Worm (Caenorhabditis elegans) whole organism, L3 larva: ENCODE measurements around the gene mboa-4.

ENCODE experiments used
- R02D3.7 ChIP-seq: fragments of 150-350 bp; optimal IDR thresholded peaks from 2 replicates; lab custom pipeline; 2014; ENCODE audit warnings: missing biosample characterization, missing genetic modification characterization
- aly-2 ChIP-seq: fragments of 150-350 bp; optimal IDR thresholded peaks from 2 replicates; lab custom pipeline; 2014; ENCODE audit warnings: missing biosample characterization, missing genetic modification characterization
- ama-1 ChIP-seq: fragments of 150-350 bp; optimal IDR thresholded peaks from 2 replicates; lab custom pipeline; 2018
- ceh-16 ChIP-seq: sonication (generic microtip); optimal IDR thresholded peaks from 2 replicates; lab custom pipeline; 2017; ENCODE audit warnings: missing biosample characterization, missing genetic modification characterization
- ceh-82 ChIP-seq: fragments of 150-350 bp; optimal IDR thresholded peaks from 2 replicates; lab custom pipeline; 2014; ENCODE audit warnings: missing biosample characterization, missing genetic modification characterization
- daf-12 ChIP-seq: fragments of 150-350 bp; optimal IDR thresholded peaks from 2 replicates; lab custom pipeline; 2014; ENCODE audit warnings: missing biosample characterization, missing genetic modification reagents, missing genetic modification characterization
- egl-27 ChIP-seq: sonication (generic microtip); optimal IDR thresholded peaks from 4 replicates; lab custom pipeline; 2017; ENCODE audit warnings: missing biosample characterization, missing genetic modification reagents, missing genetic modification characterization
- egl-5 ChIP-seq: fragments of 150-350 bp; optimal IDR thresholded peaks from 2 replicates; lab custom pipeline; 2017; ENCODE audit warnings: missing biosample characterization, missing genetic modification reagents, missing genetic modification characterization, inconsistent platforms
- elt-2 ChIP-seq: sonication (generic microtip); optimal IDR thresholded peaks from 2 replicates; lab custom pipeline; 2016; ENCODE audit warnings: missing genetic modification reagents, mild to moderate bottlenecking, missing genetic modification characterization, missing compliant biosample characterization
- fkh-10 ChIP-seq: sonication (generic microtip); optimal IDR thresholded peaks from 2 replicates; lab custom pipeline; 2017; ENCODE audit warnings: missing biosample characterization, missing genetic modification reagents, missing genetic modification characterization
- fkh-2 ChIP-seq: fragments of 150-350 bp; optimal IDR thresholded peaks from 2 replicates; lab custom pipeline; 2014; ENCODE audit warnings: missing biosample characterization, missing genetic modification reagents, missing genetic modification characterization
- fos-1 ChIP-seq: fragments of 150-350 bp; optimal IDR thresholded peaks from 2 replicates; lab custom pipeline; 2014; ENCODE audit warnings: missing biosample characterization, missing genetic modification characterization
- hmg-11 ChIP-seq: sonication (generic microtip); optimal IDR thresholded peaks from 2 replicates; lab custom pipeline; 2016; ENCODE audit warnings: missing genetic modification characterization, missing compliant biosample characterization
- lin-15B ChIP-seq: fragments of 150-350 bp; optimal IDR thresholded peaks from 2 replicates; lab custom pipeline; 2014; ENCODE audit warnings: missing biosample characterization, missing genetic modification characterization
- lin-39 ChIP-seq: fragments of 150-350 bp; optimal IDR thresholded peaks from 2 replicates; lab custom pipeline; 2018; ENCODE audit warnings: missing biosample characterization, missing genetic modification reagents, missing genetic modification characterization
- mdl-1 ChIP-seq: fragments of 150-350 bp; optimal IDR thresholded peaks from 2 replicates; lab custom pipeline; 2014; ENCODE audit warnings: missing biosample characterization, missing genetic modification characterization
- mml-1 ChIP-seq: fragments of 150-350 bp; sonication (generic microtip); optimal IDR thresholded peaks from 3 replicates; lab custom pipeline; 2014; ENCODE audit warnings: missing biosample characterization, missing genetic modification characterization
- nfya-1 ChIP-seq: sonication (generic microtip); optimal IDR thresholded peaks from 2 replicates; lab custom pipeline; 2017; ENCODE audit warnings: missing genetic modification characterization, mild to moderate bottlenecking, missing compliant biosample characterization, antibody characterized with exemption, moderate library complexity; ENCODE audit not compliant: insufficient read depth
- nhr-11 ChIP-seq: fragments of 150-350 bp; optimal IDR thresholded peaks from 2 replicates; lab custom pipeline; 2014; ENCODE audit warnings: missing biosample characterization, missing genetic modification characterization
- nhr-12 ChIP-seq: fragments of 150-350 bp; optimal IDR thresholded peaks from 2 replicates; lab custom pipeline; 2014; ENCODE audit warnings: missing biosample characterization, missing genetic modification characterization
- nhr-23 ChIP-seq: fragments of 150-350 bp; optimal IDR thresholded peaks from 2 replicates; lab custom pipeline; 2014; ENCODE audit warnings: missing biosample characterization, missing genetic modification reagents, missing genetic modification characterization
- nhr-237 ChIP-seq: fragments of 150-350 bp; optimal IDR thresholded peaks from 2 replicates; lab custom pipeline; 2014; ENCODE audit warnings: missing biosample characterization, missing genetic modification characterization
- nhr-25 ChIP-seq: sonication (generic microtip); optimal IDR thresholded peaks from 2 replicates; lab custom pipeline; 2017; ENCODE audit warnings: missing biosample characterization, missing genetic modification characterization
- nhr-43 ChIP-seq: sonication (generic microtip); optimal IDR thresholded peaks from 2 replicates; lab custom pipeline; 2016; ENCODE audit warnings: mild to moderate bottlenecking, missing genetic modification characterization, missing compliant biosample characterization; ENCODE audit not compliant: poor library complexity, severe bottlenecking
- nhr-67 ChIP-seq: fragments of 150-350 bp; optimal IDR thresholded peaks from 2 replicates; lab custom pipeline; 2014; ENCODE audit warnings: missing biosample characterization, missing genetic modification characterization
- nhr-76 ChIP-seq: fragments of 150-350 bp; sonication (generic microtip); optimal IDR thresholded peaks from 5 replicates; lab custom pipeline; 2014; ENCODE audit warnings: missing biosample characterization, missing genetic modification characterization
- nhr-77 ChIP-seq: fragments of 150-350 bp; optimal IDR thresholded peaks from 2 replicates; lab custom pipeline; 2014; ENCODE audit warnings: missing biosample characterization, missing genetic modification characterization
- pha-4 ChIP-seq: fragments of 150-350 bp; optimal IDR thresholded peaks from 2 replicates; lab custom pipeline; 2014; ENCODE audit warnings: missing biosample characterization, missing genetic modification reagents, missing genetic modification characterization
- pqm-1 ChIP-seq: fragments of 150-350 bp; optimal IDR thresholded peaks from 2 replicates; lab custom pipeline; 2017; ENCODE audit warnings: missing biosample characterization, missing genetic modification characterization, inconsistent platforms
- sea-2 ChIP-seq: fragments of 150-350 bp; sonication (generic microtip); optimal IDR thresholded peaks from 4 replicates; lab custom pipeline; 2014; ENCODE audit warnings: missing biosample characterization, missing genetic modification reagents, missing genetic modification characterization
- skn-1 ChIP-seq: fragments of 150-350 bp; optimal IDR thresholded peaks from 2 replicates; lab custom pipeline; 2014; ENCODE audit warnings: missing biosample characterization, missing genetic modification characterization
- tbx-2 ChIP-seq: sonication (generic microtip); optimal IDR thresholded peaks from 2 replicates; lab custom pipeline; 2016; ENCODE audit warnings: mild to moderate bottlenecking, missing genetic modification characterization, missing compliant biosample characterization
- unc-39 ChIP-seq: sonication (generic microtip); optimal IDR thresholded peaks from 4 replicates; lab custom pipeline; 2017; ENCODE audit warnings: missing biosample characterization, missing genetic modification characterization
- unc-62 ChIP-seq: fragments of 150-350 bp; sonication (generic microtip); optimal IDR thresholded peaks from 4 replicates; lab custom pipeline; 2014; ENCODE audit warnings: missing biosample characterization, missing genetic modification reagents, missing genetic modification characterization
- ztf-11 ChIP-seq: fragments of 150-350 bp; optimal IDR thresholded peaks from 2 replicates; lab custom pipeline; 2014; ENCODE audit warnings: missing biosample characterization, missing genetic modification characterization
- ztf-4 ChIP-seq: fragments of 150-350 bp; optimal IDR thresholded peaks from 2 replicates; lab custom pipeline; 2014; ENCODE audit warnings: missing biosample characterization, missing genetic modification characterization

Gene mboa-4

DNA sequence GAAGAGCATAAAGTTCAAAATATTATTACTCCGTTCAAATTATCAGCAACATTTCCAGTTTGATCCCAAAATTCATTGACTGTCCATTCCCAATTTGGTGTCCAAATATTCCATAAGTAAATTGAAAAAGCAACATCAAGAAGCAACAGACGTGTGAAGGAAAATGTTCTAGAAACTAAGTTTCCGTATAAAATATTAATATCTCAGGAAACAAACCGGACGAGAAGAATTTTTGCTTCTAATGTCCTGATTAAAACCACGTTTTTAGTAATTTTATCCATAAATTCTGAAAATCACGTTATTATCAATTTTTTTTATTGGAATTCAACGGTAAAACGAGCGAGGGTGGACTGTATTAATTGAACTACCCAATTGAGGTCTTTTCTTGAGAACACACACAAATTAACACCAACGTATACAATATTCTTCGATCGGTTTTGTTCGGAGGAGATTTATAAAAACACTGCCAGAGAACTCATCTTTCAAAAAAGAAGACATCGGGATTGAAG, 12.8 kb downstream of the mboa-4 start, which contains the start of gene pigq-1 (continued):
- TF ChIP-seq nhr-77 (tag; lab: Kevin White, UChicago) (no peak), mdl-1 (tag; lab: Kevin White, UChicago) (no peak), nhr-12 (tag; lab: Kevin White, UChicago) (peak; percentile 17), tbx-2 (peak; percentile 49), ztf-11 (tag; lab: Kevin White, UChicago) (no peak), nhr-23 (peak; percentile 16), unc-62 (GFP tag; lab: Kevin White, UChicago) (no peak), egl-27 (tag; lab: Kevin White, UChicago) (no peak), nhr-67 (no peak)

DNA sequence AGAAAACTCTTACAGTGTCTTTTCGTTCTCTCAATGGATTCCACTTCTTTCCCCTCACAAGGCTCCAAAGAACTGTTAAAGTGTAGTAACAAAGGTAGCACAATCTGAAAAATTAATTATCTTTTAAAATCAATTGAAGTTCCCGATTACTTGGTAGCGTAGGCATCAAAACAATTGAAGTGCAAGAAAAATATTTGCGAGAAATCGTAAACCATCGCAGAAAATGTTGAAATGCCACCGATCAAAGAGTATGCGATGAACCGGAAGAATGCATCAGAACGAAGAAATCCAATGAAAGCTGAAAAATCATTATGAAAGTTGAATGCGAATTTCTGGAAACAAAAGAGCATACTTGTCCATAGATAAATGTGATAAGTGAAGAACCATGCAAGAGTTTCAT, 13.3 kb downstream of the mboa-4 start:
- TF ChIP-seq unc-39 (tag; lab: Kevin White, UChicago) (no peak), nfya-1 (tag; lab: Kevin White, UChicago) (no peak), R02D3.7 (tag; lab: Kevin White, UChicago) (no peak), skn-1 (tag; lab: Kevin White, UChicago) (no peak), pha-4 (tag; lab: Kevin White, UChicago) (no peak), ceh-16 (no peak), fos-1 (no peak), nhr-25 (no peak), nhr-237 (tag; lab: Kevin White, UChicago) (no peak), nhr-76 (tag; lab: Kevin White, UChicago) (no peak), mml-1 (tag; lab: Kevin White, UChicago) (no peak), ztf-4 (no peak), nhr-77 (tag; lab: Kevin White, UChicago) (no peak), egl-5 (tag; lab: Kevin White, UChicago) (no peak), nhr-12 (tag; lab: Kevin White, UChicago) (no peak), fkh-10 (GFP tag; lab: Kevin White, UChicago) (no peak), ama-1 (lab: Kevin White, UChicago) (no peak), aly-2 (tag; lab: Kevin White, UChicago) (no peak), sea-2 (GFP tag; lab: Kevin White, UChicago) (no peak), ztf-11 (tag; lab: Kevin White, UChicago) (no peak)

DNA sequence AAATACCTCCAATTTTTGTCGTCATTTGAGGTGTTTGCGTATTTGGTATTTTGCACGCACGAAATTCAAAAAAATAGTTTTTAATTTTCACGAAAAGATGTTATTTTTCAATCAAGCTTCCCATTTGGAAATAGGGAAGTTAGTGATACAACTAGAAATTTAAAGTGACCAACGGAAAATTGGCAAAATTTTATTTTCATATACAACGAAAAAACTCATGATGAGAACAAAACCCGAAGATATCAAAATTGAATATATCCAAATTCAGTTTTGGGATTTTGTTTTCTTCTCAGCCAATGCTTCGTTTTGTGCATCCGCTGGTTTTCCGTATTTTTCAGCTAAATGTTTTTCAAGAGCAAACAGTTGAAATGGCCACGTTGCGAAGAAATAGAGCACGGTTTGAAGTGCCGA, 13.9 kb downstream of the mboa-4 start:
- TF ChIP-seq pqm-1 (tag; lab: Kevin White, UChicago) (no peak), egl-27 (tag; lab: Kevin White, UChicago) (no peak), lin-15B (tag; lab: Kevin White, UChicago) (no peak), ceh-82 (no peak), nhr-23 (no peak), tbx-2 (no peak), nhr-25 (no peak), aly-2 (tag; lab: Kevin White, UChicago) (no peak), elt-2 (tag; lab: Kevin White, UChicago) (no peak), nhr-77 (tag; lab: Kevin White, UChicago) (no peak), fkh-10 (GFP tag; lab: Kevin White, UChicago) (no peak), hmg-11 (tag; lab: Kevin White, UChicago) (no peak), nhr-237 (tag; lab: Kevin White, UChicago) (no peak), unc-62 (GFP tag; lab: Kevin White, UChicago) (no peak), nhr-43 (tag; lab: Kevin White, UChicago) (no peak), lin-39 (tag; lab: Kevin White, UChicago) (no peak), unc-39 (tag; lab: Kevin White, UChicago) (no peak), ceh-16 (no peak)

DNA sequence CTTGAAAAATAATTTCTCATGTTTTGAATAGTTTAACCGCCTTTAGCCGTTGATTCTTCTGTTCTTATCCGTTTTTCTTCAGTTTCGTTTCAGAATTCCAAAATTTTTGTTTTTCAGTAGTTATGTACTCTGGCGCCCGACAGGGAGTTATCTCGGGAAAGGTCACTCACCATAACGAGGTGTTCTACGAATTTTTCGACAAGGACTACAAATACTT, 16.6 kb downstream of the mboa-4 start, which contains the start of gene F01G4.4:
TSS of gene F01G4.4 (plus strand) at position 118 of the 217 bp plus-strand sequence.
- TF ChIP-seq skn-1 (tag; lab: Kevin White, UChicago) (no peak), nhr-237 (tag; lab: Kevin White, UChicago) (no peak), daf-12 (tag; lab: Kevin White, UChicago) (no peak), nhr-23 (no peak), tbx-2 (no peak), mdl-1 (tag; lab: Kevin White, UChicago) (no peak), fkh-2 (no peak), R02D3.7 (tag; lab: Kevin White, UChicago) (no peak), nhr-11 (tag; lab: Kevin White, UChicago) (no peak), ztf-11 (tag; lab: Kevin White, UChicago) (no peak)
